Fruit fly (Drosophila melanogaster) whole organism, embryonic: ENCODE data around the gene CG17470.

Experiments
- Ada2b ChIP-seq: fragments of 200-800 bp; sonication (Bioruptor generic); IDR thresholded peaks from 2 replicates; pipeline ENCODE4 v1.3.6; 2022; ENCODE audit warnings: missing biosample characterization, missing genetic modification characterization
- CG10267 ChIP-seq: fragments of 200-800 bp; sonication (Bioruptor generic); optimal IDR thresholded peaks from 2 replicates; lab custom pipeline; 2018; ENCODE audit warnings: missing biosample characterization, mild to moderate bottlenecking, missing genetic modification characterization, moderate library complexity
- CG11560 ChIP-seq: fragments of 200-800 bp; sonication (Bioruptor generic); IDR thresholded peaks from 3 replicates; pipeline ENCODE4 v1.3.6; 2022; ENCODE audit warnings: missing biosample characterization, missing genetic modification characterization
- CG12299 ChIP-seq: fragments of 200-800 bp; sonication (Bioruptor generic); optimal IDR thresholded peaks from 2 replicates; lab custom pipeline; 2018; ENCODE audit warnings: missing biosample characterization, mild to moderate bottlenecking, missing genetic modification characterization
- CG1233 ChIP-seq: fragments of 200-800 bp; sonication (Bioruptor generic); optimal IDR thresholded peaks from 4 replicates; lab custom pipeline; 2018; ENCODE audit warnings: missing biosample characterization, mild to moderate bottlenecking, missing genetic modification characterization
- CG12769 ChIP-seq: fragments of 200-800 bp; sonication (Bioruptor generic); optimal IDR thresholded peaks from 2 replicates; lab custom pipeline; 2019; ENCODE audit warnings: missing biosample characterization, mild to moderate bottlenecking, missing genetic modification characterization, moderate library complexity
- CG13123 ChIP-seq: fragments of 200-800 bp; sonication (Bioruptor generic); optimal IDR thresholded peaks from 2 replicates; lab custom pipeline; 2016; ENCODE audit warnings: missing biosample characterization, missing genetic modification characterization
- CG14050 ChIP-seq: fragments of 200-800 bp; sonication (Bioruptor generic); IDR thresholded peaks from 3 replicates; pipeline ENCODE4 v1.3.6; 2022; ENCODE audit warnings: missing biosample characterization, missing genetic modification characterization
- CG14860 ChIP-seq: fragments of 200-800 bp; sonication (Bioruptor generic); IDR thresholded peaks from 3 replicates; pipeline ENCODE4 v1.3.6; 2022; ENCODE audit warnings: missing biosample characterization, missing genetic modification characterization; ENCODE audit not compliant: partially characterized antibody
- CG15011 ChIP-seq: fragments of 200-800 bp; sonication (Bioruptor generic); optimal IDR thresholded peaks from 3 replicates; lab custom pipeline; 2018; ENCODE audit warnings: missing biosample characterization, mild to moderate bottlenecking, missing genetic modification characterization
- CG1647 ChIP-seq: fragments of 200-800 bp; sonication (Bioruptor generic); optimal IDR thresholded peaks from 3 replicates; lab custom pipeline; 2016; ENCODE audit warnings: missing biosample characterization, missing genetic modification characterization
- CG17829 ChIP-seq: fragments of 200-800 bp; optimal IDR thresholded peaks from 2 replicates; lab custom pipeline; 2019; ENCODE audit warnings: missing biosample characterization, mild to moderate bottlenecking, missing genetic modification characterization, moderate library complexity
- CG2120 ChIP-seq: fragments of 200-800 bp; sonication (Bioruptor generic); optimal IDR thresholded peaks from 3 replicates; lab custom pipeline; 2016; ENCODE audit warnings: missing biosample characterization, missing genetic modification characterization
- CG32767 ChIP-seq: fragments of 200-800 bp; sonication (Bioruptor generic); IDR thresholded peaks from 2 replicates; pipeline ENCODE4 v1.3.6; 2022; ENCODE audit warnings: missing biosample characterization, missing genetic modification characterization
- CG3847 ChIP-seq: fragments of 200-800 bp; sonication (Bioruptor generic); IDR thresholded peaks from 2 replicates; pipeline ENCODE4 v1.3.6; 2022; ENCODE audit warnings: missing biosample characterization, missing genetic modification characterization
- CG7786 ChIP-seq: fragments of 200-800 bp; sonication (Bioruptor generic); optimal IDR thresholded peaks from 2 replicates; lab custom pipeline; 2016; ENCODE audit warnings: missing biosample characterization, missing genetic modification characterization
- CG8388 ChIP-seq: fragments of 200-800 bp; sonication (Bioruptor generic); optimal IDR thresholded peaks from 2 replicates; lab custom pipeline; 2019; ENCODE audit warnings: missing biosample characterization, mild to moderate bottlenecking, missing genetic modification characterization, moderate library complexity
- CG8478 ChIP-seq: fragments of >200 bp; optimal IDR thresholded peaks from 2 replicates; lab custom pipeline; 2018
- CG8944 ChIP-seq: fragments of 200-800 bp; sonication (Bioruptor generic); optimal IDR thresholded peaks from 3 replicates; lab custom pipeline; 2016; ENCODE audit warnings: missing biosample characterization, missing genetic modification characterization
- Dip3 ChIP-seq: fragments of 200-800 bp; sonication (Bioruptor generic); optimal IDR thresholded peaks from 3 replicates; lab custom pipeline; 2016; ENCODE audit warnings: missing biosample characterization, missing genetic modification characterization
- Dp ChIP-seq: fragments of 200-800 bp; sonication (Bioruptor generic); optimal IDR thresholded peaks from 2 replicates; lab custom pipeline; 2018; ENCODE audit warnings: missing biosample characterization, mild to moderate bottlenecking, missing genetic modification characterization, moderate library complexity
- GATAe ChIP-seq: fragments of 200-800 bp; sonication (Bioruptor generic); conservative IDR thresholded peaks from 2 replicates; pipeline ENCODE4 v1.3.6; 2022; ENCODE audit warnings: missing biosample characterization, missing genetic modification characterization
- HLH54F ChIP-seq: fragments of 200-800 bp; sonication (Bioruptor generic); optimal IDR thresholded peaks from 3 replicates; lab custom pipeline; 2016; ENCODE audit warnings: missing biosample characterization, missing genetic modification characterization
- Max ChIP-seq: fragments of 200-800 bp; sonication (Bioruptor generic); optimal IDR thresholded peaks from 2 replicates; lab custom pipeline; 2016; ENCODE audit warnings: missing biosample characterization, mild to moderate bottlenecking, missing genetic modification characterization
- Mes4 ChIP-seq: fragments of 200-800 bp; sonication (Bioruptor generic); optimal IDR thresholded peaks from 2 replicates; lab custom pipeline; 2016; ENCODE audit warnings: missing biosample characterization, missing genetic modification characterization
- NC2β ChIP-seq: fragments of 200-800 bp; sonication (Bioruptor generic); optimal IDR thresholded peaks from 2 replicates; lab custom pipeline; 2016; ENCODE audit warnings: missing biosample characterization, missing genetic modification characterization
- Neu2 ChIP-seq: fragments of 200-800 bp; sonication (Bioruptor generic); optimal IDR thresholded peaks from 3 replicates; lab custom pipeline; 2016; ENCODE audit warnings: missing biosample characterization, missing genetic modification characterization, borderline replicate concordance
- Oaz ChIP-seq: fragments of 200-800 bp; sonication (Bioruptor generic); IDR thresholded peaks from 2 replicates; pipeline ENCODE4 v1.3.6; 2022; ENCODE audit warnings: missing biosample characterization, missing genetic modification characterization
- Pdp1 ChIP-seq, 2 experiments: fragments of 200-800 bp; sonication (Bioruptor generic); optimal IDR thresholded peaks; 3 replicates each; lab custom pipeline; 2016; ENCODE audit warnings: missing biosample characterization in 2 of 2, missing genetic modification characterization in 2 of 2, mild to moderate bottlenecking in 1 of 2, moderate library complexity in 1 of 2
- Rfx ChIP-seq: fragments of 200-800 bp; sonication (Bioruptor generic); IDR thresholded peaks from 2 replicates; pipeline ENCODE4 v1.3.6; 2022; ENCODE audit warnings: missing biosample characterization, missing genetic modification characterization
- Xbp1 ChIP-seq: fragments of 200-800 bp; sonication (Bioruptor generic); optimal IDR thresholded peaks from 3 replicates; lab custom pipeline; 2016; ENCODE audit warnings: missing biosample characterization, mild to moderate bottlenecking, missing genetic modification characterization
- cato ChIP-seq: fragments of 200-800 bp; sonication (Bioruptor generic); optimal IDR thresholded peaks from 2 replicates; lab custom pipeline; 2016; ENCODE audit warnings: missing biosample characterization, missing genetic modification characterization, borderline replicate concordance
- chm ChIP-seq: fragments of 200-800 bp; sonication (Bioruptor generic); IDR thresholded peaks from 2 replicates; pipeline ENCODE4 v1.3.6; 2022; ENCODE audit warnings: missing biosample characterization, missing genetic modification characterization
- ci ChIP-seq: fragments of 200-800 bp; sonication (Bioruptor generic); IDR thresholded peaks from 3 replicates; pipeline ENCODE4 v1.3.6; 2022; ENCODE audit warnings: missing biosample characterization, missing genetic modification characterization
- cwo ChIP-seq: fragments of 200-800 bp; sonication (Bioruptor generic); optimal IDR thresholded peaks from 3 replicates; lab custom pipeline; 2017; ENCODE audit warnings: missing biosample characterization, missing genetic modification characterization, mild to moderate bottlenecking, moderate library complexity, missing genetic modification reagents
- dm ChIP-seq: fragments of 200-800 bp; sonication (Bioruptor generic); optimal IDR thresholded peaks from 3 replicates; lab custom pipeline; 2016; ENCODE audit warnings: missing biosample characterization, missing genetic modification characterization
- dmrt11E ChIP-seq: fragments of 200-800 bp; sonication (Bioruptor generic); optimal IDR thresholded peaks from 3 replicates; lab custom pipeline; 2018; ENCODE audit warnings: missing biosample characterization, mild to moderate bottlenecking, missing genetic modification characterization, moderate library complexity
- ems ChIP-seq: fragments of 200-800 bp; sonication (Bioruptor generic); optimal IDR thresholded peaks from 3 replicates; lab custom pipeline; 2016; ENCODE audit warnings: missing biosample characterization, missing genetic modification characterization
- fu2 ChIP-seq: fragments of 200-800 bp; sonication (Bioruptor generic); optimal IDR thresholded peaks from 2 replicates; lab custom pipeline; 2016; ENCODE audit warnings: missing biosample characterization, missing genetic modification characterization
- hkb ChIP-seq, 2 experiments: fragments of 200-800 bp in 1 of 2; fragments of >200 bp in 1 of 2; sonication (Bioruptor generic) in 1 of 2; IDR thresholded peaks in 1 of 2; optimal IDR thresholded peaks in 1 of 2; 2 replicates each; pipeline versions ENCODE4 v1.3.6 to Lab custom; 2017 to 2022; ENCODE audit warnings: missing biosample characterization in 1 of 2, missing genetic modification characterization in 1 of 2
- kni ChIP-seq: fragments of 200-800 bp; sonication (Bioruptor generic); optimal IDR thresholded peaks from 3 replicates; lab custom pipeline; 2017; ENCODE audit warnings: mild to moderate bottlenecking, missing biosample characterization, missing genetic modification reagents, missing genetic modification characterization
- lilli ChIP-seq: fragments of 200-800 bp; sonication (Bioruptor generic); optimal IDR thresholded peaks from 3 replicates; lab custom pipeline; 2016; ENCODE audit warnings: missing biosample characterization, missing genetic modification characterization
- peb ChIP-seq: fragments of 200-800 bp; sonication (Bioruptor generic); IDR thresholded peaks from 2 replicates; pipeline ENCODE4 v1.3.6; 2022; ENCODE audit warnings: missing biosample characterization, missing genetic modification characterization
- row ChIP-seq: fragments of 200-800 bp; sonication (Bioruptor generic); IDR thresholded peaks from 3 replicates; pipeline ENCODE4 v1.3.6; 2022; ENCODE audit warnings: missing biosample characterization, missing genetic modification characterization
- sens-2 ChIP-seq: fragments of 200-800 bp; sonication (Bioruptor generic); IDR thresholded peaks from 2 replicates; pipeline ENCODE4 v1.3.6; 2022; ENCODE audit warnings: missing biosample characterization, missing genetic modification characterization
- shn ChIP-seq: fragments of 200-800 bp; sonication (Bioruptor generic); optimal IDR thresholded peaks from 3 replicates; lab custom pipeline; 2016; ENCODE audit warnings: missing biosample characterization, missing genetic modification characterization
- sob ChIP-seq: fragments of 200-800 bp; sonication (Bioruptor generic); IDR thresholded peaks from 2 replicates; pipeline ENCODE4 v1.3.6; 2022; ENCODE audit warnings: missing biosample characterization, missing genetic modification characterization
- tin ChIP-seq: fragments of 200-800 bp; sonication (Bioruptor generic); optimal IDR thresholded peaks from 3 replicates; lab custom pipeline; 2016; ENCODE audit warnings: missing biosample characterization, missing genetic modification characterization
- vfl ChIP-seq: fragments of 200-800 bp; sonication (Bioruptor generic); optimal IDR thresholded peaks from 2 replicates; lab custom pipeline; 2016; ENCODE audit warnings: missing biosample characterization, missing genetic modification characterization
- vvl ChIP-seq: fragments of 200-800 bp; sonication (Bioruptor generic); IDR thresholded peaks from 2 replicates; pipeline ENCODE4 v1.3.6; 2022; ENCODE audit warnings: missing biosample characterization, missing genetic modification characterization
- wdn ChIP-seq: fragments of 200-800 bp; sonication (Bioruptor generic); IDR thresholded peaks from 2 replicates; pipeline ENCODE4 v1.3.6; 2022; ENCODE audit warnings: missing biosample characterization, missing genetic modification characterization

CG17470 gene

DNA sequence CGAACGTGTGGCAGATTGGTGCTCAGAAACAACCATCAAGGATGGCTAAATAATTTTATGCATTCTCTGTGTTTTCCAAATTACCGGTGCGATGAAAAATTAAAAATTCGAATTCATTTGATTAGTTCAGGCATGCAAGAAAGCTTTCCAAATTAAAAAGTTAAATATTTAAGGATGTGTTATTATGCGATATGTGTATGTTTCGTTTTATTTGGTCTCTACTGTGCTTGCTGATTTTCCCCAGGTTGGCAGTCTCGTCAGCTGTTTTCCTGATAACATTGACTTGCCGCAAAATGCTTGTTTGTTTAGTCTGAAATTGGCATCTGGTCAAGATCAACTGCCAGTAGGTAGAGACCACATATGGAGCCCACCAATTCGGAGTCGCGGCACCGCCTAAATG, 6.8 kb upstream of the CG17470 start, which contains the start of gene CG2611 (continued):
- TF ChIP-seq CG32767 (GFP tag; lab: Robert Waterston, UW): no peak
- TF ChIP-seq kni (GFP tag; lab: Kevin White, UChicago): no peak
- peak; percentile 40 for TF ChIP-seq CG1647 (GFP tag; lab: Kevin White, UChicago)
- TF ChIP-seq GATAe: peak; percentile 66
- peak; percentile 46 for TF ChIP-seq Max (GFP tag; lab: Kevin White, UChicago)
- TF ChIP-seq Oaz (GFP tag; lab: Robert Waterston, UW): no peak
- TF ChIP-seq Pdp1 (GFP tag; optimal IDR thresholded peaks at IDR 0.05; lab: Kevin White, UChicago): peak; percentile 58 to 59
- no peak for TF ChIP-seq hkb (optimal IDR thresholded peaks at IDR 0.05; lab: Kevin White, UChicago)
- TF ChIP-seq hkb (GFP tag; IDR thresholded peaks at IDR 0.05; lab: Robert Waterston, UW): peak; percentile 47
- peak; percentile 39; the same call in 1 of the 2 replicates for TF ChIP-seq Ada2b (GFP tag; lab: Robert Waterston, UW)
- TF ChIP-seq CG8388 (GFP tag; lab: Kevin White, UChicago): peak; percentile 20
- TF ChIP-seq CG8944: peak; percentile 48
- TF ChIP-seq fu2 (GFP tag; lab: Kevin White, UChicago): peak; percentile 41
- TF ChIP-seq CG12299 (tag; lab: Kevin White, UChicago): no peak
- TF ChIP-seq peb (GFP tag; lab: Robert Waterston, UW): no peak
- TF ChIP-seq ems (GFP tag; lab: Kevin White, UChicago): peak; percentile 5
- TF ChIP-seq Dip3 (GFP tag; lab: Kevin White, UChicago): peak; percentile 27
- peak; percentile 62 for TF ChIP-seq tin (GFP tag; lab: Kevin White, UChicago)
- TF ChIP-seq CG11560 (tag; lab: Robert Waterston, UW): no peak
- TF ChIP-seq vvl (GFP tag; lab: Robert Waterston, UW): peak; percentile 56; the same call in 1 of the 2 replicates
- TF ChIP-seq CG14050 (GFP tag; lab: Robert Waterston, UW): peak; percentile 51; the same call in 2 of the 3 replicates
- no peak for TF ChIP-seq CG15011
- TF ChIP-seq NC2β (GFP tag; lab: Kevin White, UChicago): peak; percentile 39
- peak; percentile 56 for TF ChIP-seq CG7786 (GFP tag; lab: Kevin White, UChicago)
- peak; percentile 45 for TF ChIP-seq dmrt11E (tag; lab: Kevin White, UChicago)
- TF ChIP-seq lilli (GFP tag; lab: Kevin White, UChicago): peak; percentile 74
- peak; percentile 67 for TF ChIP-seq CG3847 (GFP tag; lab: Robert Waterston, UW)
- TF ChIP-seq sob (GFP tag; lab: Robert Waterston, UW): peak; percentile 44; the same call in 1 of the 2 replicates
- TF ChIP-seq Dp (GFP tag; lab: Kevin White, UChicago): peak; percentile 1
- peak; percentile 9; the same call in 1 of the 2 replicates for TF ChIP-seq chm
- peak; percentile 28 for TF ChIP-seq CG13123 (GFP tag; lab: Kevin White, UChicago)
- TF ChIP-seq CG17829 (tag; lab: Kevin White, UChicago): peak; percentile 26
- peak; percentile 60 for TF ChIP-seq Xbp1 (GFP tag; lab: Kevin White, UChicago)
- TF ChIP-seq Rfx (GFP tag; lab: Robert Waterston, UW): peak; percentile 72
- peak; percentile 3 for TF ChIP-seq Neu2
- TF ChIP-seq cato (GFP tag; lab: Kevin White, UChicago): no peak
- TF ChIP-seq CG8478 (lab: Kevin White, UChicago): no peak
- peak; percentile 68 for TF ChIP-seq CG2120 (GFP tag; lab: Kevin White, UChicago)
- TF ChIP-seq sens-2 (GFP tag; lab: Robert Waterston, UW): 0 out of 2 replicates have a peak, but pooled peaks have one; percentile 23
- peak; percentile 37 for TF ChIP-seq dm (GFP tag; lab: Kevin White, UChicago)
- TF ChIP-seq Mes4 (GFP tag; lab: Kevin White, UChicago): peak; percentile 52
- no peak for TF ChIP-seq CG14860
- TF ChIP-seq CG12769 (tag; lab: Kevin White, UChicago): no peak
- peak; percentile 21 for TF ChIP-seq CG10267 (tag; lab: Kevin White, UChicago)
- peak; percentile 16 for TF ChIP-seq cwo (GFP tag; lab: Kevin White, UChicago)
- TF ChIP-seq vfl: peak; percentile 7
- peak; percentile 39 for TF ChIP-seq HLH54F (GFP tag; lab: Kevin White, UChicago)
- peak; percentile 79 for TF ChIP-seq ci (GFP tag; lab: Robert Waterston, UW)
- TF ChIP-seq row: peak; percentile 92
- TF ChIP-seq CG1233 (GFP tag; lab: Kevin White, UChicago): peak; percentile 40
- no peak for TF ChIP-seq wdn (GFP tag; lab: Robert Waterston, UW)
- peak; percentile 3 for TF ChIP-seq shn (GFP tag; lab: Kevin White, UChicago)
